Fruit fly (Drosophila melanogaster) whole organism: ENCODE results near the gene scrib.

Experiments
- Dll ChIP-seq: fragments of >200 bp; optimal IDR thresholded peaks from 2 replicates; lab custom pipeline; 2017
- EcR ChIP-seq, 2 experiments: fragments of >200 bp; optimal IDR thresholded peaks; 2 replicates each; lab custom pipeline; 2017; ENCODE audit warnings: missing biosample characterization in 2 of 2, missing genetic modification characterization in 2 of 2, missing genetic modification reagents in 2 of 2
- pan ChIP-seq: fragments of >200 bp; optimal IDR thresholded peaks from 2 replicates; lab custom pipeline; 2017
- psq ChIP-seq: fragments of >200 bp; optimal IDR thresholded peaks from 2 replicates; lab custom pipeline; 2017
- usp ChIP-seq: fragments of >200 bp; optimal IDR thresholded peaks from 2 replicates; lab custom pipeline; 2017; ENCODE audit warnings: missing biosample characterization, missing genetic modification characterization, mixed read lengths

DNA sequence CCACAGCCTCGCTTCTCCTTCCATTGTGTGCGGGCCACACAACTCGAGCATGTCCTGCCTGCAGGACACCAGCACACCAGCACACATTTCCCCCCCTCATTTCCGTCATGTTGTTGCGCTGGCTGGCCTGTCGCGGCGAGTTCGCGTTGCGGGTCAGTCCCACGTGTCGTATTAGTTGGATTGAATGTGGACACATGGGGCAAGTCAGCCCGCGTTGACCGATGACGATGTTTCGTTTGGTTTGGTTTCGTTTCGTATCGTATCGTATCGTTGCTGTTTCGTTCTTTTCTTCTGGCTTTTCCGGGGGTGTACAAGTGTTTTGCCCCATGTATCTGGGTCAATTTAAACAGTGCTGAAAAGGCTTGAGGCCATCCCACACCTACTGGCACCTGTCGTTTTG lies 17.2 kb downstream of the scrib start:
- TF ChIP-seq usp (no peak), psq (lab: Kevin White, UChicago) (no peak), EcR (GFP tag; optimal IDR thresholded peaks at IDR 0.05; lab: Kevin White, UChicago) (no peak), Dll (lab: Kevin White, UChicago) (no peak), pan (lab: Kevin White, UChicago) (no peak)
